Fruit fly (Drosophila melanogaster): Measurements from ENCODE around the gene CG14556.

The CG14556 gene

DNA sequence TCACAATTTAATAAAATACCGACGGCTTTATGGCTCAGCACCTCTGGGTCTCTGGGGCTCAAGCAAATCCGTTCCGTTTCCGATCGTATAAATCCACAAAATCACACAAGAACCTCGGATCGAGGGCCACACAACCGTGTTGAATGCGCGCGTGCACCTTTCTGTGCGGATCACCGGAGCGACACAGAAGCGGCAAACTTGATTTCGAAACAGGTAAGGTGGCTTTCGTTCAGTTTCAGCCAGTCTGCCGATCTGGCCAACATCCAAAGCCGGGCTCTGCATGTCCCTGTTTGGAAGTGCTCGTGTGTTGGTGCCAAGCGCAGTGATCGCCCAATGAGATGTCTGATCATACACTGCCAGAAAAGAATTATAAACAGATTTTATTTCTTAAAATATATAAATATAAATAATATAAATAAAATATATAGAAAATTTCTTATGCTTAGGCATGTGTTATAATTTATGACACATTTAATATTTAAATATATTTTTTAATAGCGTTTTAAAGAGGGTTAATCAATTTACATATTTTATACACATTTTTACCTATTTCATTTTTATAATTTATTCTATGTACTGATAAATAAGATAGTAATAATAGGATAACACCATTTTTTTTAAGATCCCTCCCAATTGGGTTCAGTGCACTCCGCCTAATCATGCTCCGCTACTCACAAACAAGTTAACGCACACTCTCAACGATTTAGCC is 27.8 kb upstream of the CG14556 start, which contains the start of gene dysf (continued):
- TF ChIP-seq Spps (tag; optimal IDR thresholded peaks at IDR 0.05), result peak; percentile 54
- no peak for TF ChIP-seq CG1792 (GFP tag; optimal IDR thresholded peaks at IDR 0.05)
- TF ChIP-seq CG32767 (GFP tag; IDR thresholded peaks at IDR 0.05), result peak; percentile 22; the same call in 1 of the 2 replicates
- no peak for TF ChIP-seq CG17912 (GFP tag; optimal IDR thresholded peaks at IDR 0.05)
- no peak for TF ChIP-seq Jarid2 (GFP tag; optimal IDR thresholded peaks at IDR 0.05)
- no peak for TF ChIP-seq ftz-f1 (GFP tag; optimal IDR thresholded peaks at IDR 0.05)
- peak; percentile 31 for TF ChIP-seq lab (GFP tag; optimal IDR thresholded peaks at IDR 0.05)
- TF ChIP-seq slbo (GFP tag; IDR thresholded peaks at IDR 0.05), result peak; percentile 59
- TF ChIP-seq Blimp-1 (GFP tag; optimal IDR thresholded peaks at IDR 0.05), result peak; percentile 71
- TF ChIP-seq ttk (GFP tag; IDR thresholded peaks at IDR 0.05), result peak; percentile 67
- TF ChIP-seq CG4404 (GFP tag; IDR thresholded peaks at IDR 0.05), result peak; percentile 50; the same call in 1 of the 2 replicates
- peak; percentile 72 for TF ChIP-seq CG12659 (GFP tag; optimal IDR thresholded peaks at IDR 0.05)
- TF ChIP-seq salm (tag; optimal IDR thresholded peaks at IDR 0.05), result no peak
- no peak for TF ChIP-seq Gsc (GFP tag; IDR thresholded peaks at IDR 0.05)
- peak; percentile 88 for TF ChIP-seq CG8924 (tag; optimal IDR thresholded peaks at IDR 0.05)
- peak; percentile 71 for TF ChIP-seq CG13775 (GFP tag; optimal IDR thresholded peaks at IDR 0.05)
- TF ChIP-seq cwo (GFP tag; optimal IDR thresholded peaks at IDR 0.05), result peak; percentile 10
- peak; percentile 67 for TF ChIP-seq nom (GFP tag; optimal IDR thresholded peaks at IDR 0.05)
- peak; percentile 76 for TF ChIP-seq Ssrp (tag; optimal IDR thresholded peaks at IDR 0.05)
- no peak for TF ChIP-seq Rx (GFP tag; IDR thresholded peaks at IDR 0.05)
- TF ChIP-seq CG33557 (GFP tag; optimal IDR thresholded peaks at IDR 0.05), result peak; percentile 82
- peak; percentile 79 for TF ChIP-seq dmrt99B (tag; optimal IDR thresholded peaks at IDR 0.05)
- TF ChIP-seq CG17361 (GFP tag; IDR thresholded peaks at IDR 0.05), result peak; percentile 94
- peak; percentile 77 for TF ChIP-seq Meics (GFP tag; optimal IDR thresholded peaks at IDR 0.05)
- 0 out of 2 replicates have a peak, but pooled peaks have one; percentile 43 for TF ChIP-seq E2f1 (GFP tag; IDR thresholded peaks at IDR 0.05)
- no peak for TF ChIP-seq gro (GFP tag; optimal IDR thresholded peaks at IDR 0.05)
- TF ChIP-seq Dbx (GFP tag; IDR thresholded peaks at IDR 0.05), result 0 out of 3 replicates have a peak, but pooled peaks have one; percentile 11
- peak; percentile 75 for TF ChIP-seq CG9437 (GFP tag; optimal IDR thresholded peaks at IDR 0.05)
- TF ChIP-seq caup (GFP tag; optimal IDR thresholded peaks at IDR 0.05; ENCODE audit: severe bottlenecking), result peak; percentile 25
- peak; percentile 86 for TF ChIP-seq CG11504 (tag; optimal IDR thresholded peaks at IDR 0.05)
- peak; percentile 12 for TF ChIP-seq CG6654 (GFP tag; optimal IDR thresholded peaks at IDR 0.05)
- TF ChIP-seq sug (tag; optimal IDR thresholded peaks at IDR 0.05), result peak; percentile 53
- TF ChIP-seq CHES-1-like (GFP tag; optimal IDR thresholded peaks at IDR 0.05), result no peak
- TF ChIP-seq sisA (GFP tag; IDR thresholded peaks at IDR 0.05), result peak; percentile 23; the same call in 1 of the 2 replicates
- TF ChIP-seq zf30C (GFP tag; optimal IDR thresholded peaks at IDR 0.05), result peak; percentile 84
- TF ChIP-seq wor (GFP tag; IDR thresholded peaks at IDR 0.05), result peak; percentile 30; the same call in 1 of the 2 replicates
- TF ChIP-seq E2f2 (GFP tag; IDR thresholded peaks at IDR 0.05), result peak; percentile 24; the same call in 1 of the 2 replicates
- no peak for TF ChIP-seq CG7963 (GFP tag; IDR thresholded peaks at IDR 0.05; ENCODE audit: partially characterized antibody)
- TF ChIP-seq ERR (GFP tag; optimal IDR thresholded peaks at IDR 0.05), result no peak
- no peak for TF ChIP-seq CG31388 (GFP tag; optimal IDR thresholded peaks at IDR 0.05)
- TF ChIP-seq nmo (GFP tag; optimal IDR thresholded peaks at IDR 0.05), result peak; percentile 85
- no peak for TF ChIP-seq Dip3 (GFP tag; optimal IDR thresholded peaks at IDR 0.05)
- TF ChIP-seq CG7271 (tag; optimal IDR thresholded peaks at IDR 0.05), result peak; percentile 37
- no peak for TF ChIP-seq Oaz (GFP tag; IDR thresholded peaks at IDR 0.05)
- TF ChIP-seq Max (GFP tag; optimal IDR thresholded peaks at IDR 0.05), result peak; percentile 49
- TF ChIP-seq CG10979 (tag; optimal IDR thresholded peaks at IDR 0.05), result peak; percentile 89
- TF ChIP-seq Trl (optimal IDR thresholded peaks at IDR 0.05), result no peak
- TF ChIP-seq Trl (GFP tag; optimal IDR thresholded peaks at IDR 0.05), result no peak
- TF ChIP-seq CG2712 (tag; optimal IDR thresholded peaks at IDR 0.05), result peak; percentile 91

Data from whole organism, embryonic.